Fruit fly (Drosophila melanogaster): ENCODE measurements around the gene CG10874.

DNA sequence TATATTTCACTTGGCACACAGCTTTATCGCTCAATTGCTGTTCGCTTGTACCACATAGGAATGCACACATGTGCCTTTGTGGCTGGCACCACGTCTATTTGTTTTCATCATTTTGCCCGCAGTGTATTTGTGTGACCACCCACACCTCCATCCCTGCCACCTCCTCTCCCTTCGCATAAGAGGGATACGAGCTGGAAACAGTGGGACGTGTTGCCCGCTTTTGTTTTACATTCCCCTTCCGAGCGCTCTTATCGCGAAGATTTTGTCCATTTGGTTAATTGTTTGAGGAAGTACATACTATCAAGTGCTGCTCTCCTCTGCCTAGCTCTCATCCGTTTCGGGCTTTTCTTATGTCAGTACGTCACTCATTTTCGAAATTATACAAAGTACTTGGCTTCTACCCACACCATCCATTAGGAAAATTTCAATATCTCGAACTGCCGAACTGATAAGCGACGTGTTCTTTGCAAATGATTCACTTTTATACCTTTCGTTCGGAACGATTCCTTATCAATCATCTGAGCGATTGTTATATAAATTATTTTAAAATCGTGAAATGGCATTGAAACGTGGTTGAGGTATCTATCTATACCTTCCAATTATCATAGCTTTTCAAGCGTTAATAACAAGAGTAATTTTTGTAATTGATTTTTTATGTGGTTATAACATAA is 36.1 kb upstream of the CG10874 start:
- no peak for TF ChIP-seq ttk (optimal IDR thresholded peaks at IDR 0.05)
- TF ChIP-seq psq (optimal IDR thresholded peaks at IDR 0.05), result no peak
